Worm (Caenorhabditis elegans) whole organism, young adult: ENCODE data around the gene cutl-27.

Experiments used
- B0019.2 ChIP-seq: fragments of 200-800 bp; sonication (Bioruptor generic); conservative IDR thresholded peaks from 2 replicates; pipeline ENCODE4 v1.3.6; 2022; ENCODE audit warnings: missing genetic modification reagents, missing genetic modification characterization, missing compliant biosample characterization
- B0035.1 ChIP-seq: sonication (generic microtip); optimal IDR thresholded peaks from 2 replicates; lab custom pipeline; 2016; ENCODE audit warnings: missing genetic modification characterization, mild to moderate bottlenecking, missing compliant biosample characterization, missing genotype, missing genetic modification reagents
- D2030.7 ChIP-seq: fragments of 200-800 bp; sonication (Bioruptor generic); IDR thresholded peaks from 2 replicates; pipeline ENCODE4 v1.3.6; 2022; ENCODE audit warnings: missing genetic modification reagents, missing genetic modification characterization, missing compliant biosample characterization
- F22D6.2 ChIP-seq: sonication (generic microtip); optimal IDR thresholded peaks from 2 replicates; lab custom pipeline; 2016; ENCODE audit warnings: mild to moderate bottlenecking, missing genetic modification characterization, missing compliant biosample characterization
- F33H1.4 ChIP-seq: fragments of 200-800 bp; sonication (Bioruptor generic); IDR thresholded peaks from 2 replicates; pipeline ENCODE4 v1.3.6; 2022; ENCODE audit warnings: missing genetic modification reagents, missing genetic modification characterization, missing compliant biosample characterization
- F37B4.10 ChIP-seq: fragments of 200-800 bp; sonication (Bioruptor generic); IDR thresholded peaks from 2 replicates; pipeline ENCODE4 v1.3.6; 2022; ENCODE audit warnings: missing genetic modification characterization, missing compliant biosample characterization
- F57A8.1 ChIP-seq: fragments of 200-800 bp; sonication (Bioruptor generic); optimal IDR thresholded peaks from 2 replicates; lab custom pipeline; 2018; ENCODE audit warnings: mild to moderate bottlenecking, missing genetic modification characterization, moderate library complexity, missing compliant biosample characterization
- K11D2.4 ChIP-seq: fragments of 200-800 bp; sonication (Bioruptor generic); IDR thresholded peaks from 2 replicates; pipeline ENCODE4 v1.3.6; 2022; ENCODE audit warnings: missing genetic modification reagents, missing genetic modification characterization, missing compliant biosample characterization
- T26A5.8 ChIP-seq: sonication (generic microtip); optimal IDR thresholded peaks from 2 replicates; lab custom pipeline; 2016; ENCODE audit warnings: missing genetic modification characterization, missing compliant biosample characterization
- Y79H2A.3 ChIP-seq: fragments of 200-800 bp; sonication (Bioruptor generic); conservative IDR thresholded peaks from 2 replicates; pipeline ENCODE4 v1.3.6; 2022; ENCODE audit warnings: missing genetic modification reagents, missing genetic modification characterization, missing compliant biosample characterization
- atf-7 ChIP-seq: sonication (generic microtip); optimal IDR thresholded peaks from 2 replicates; lab custom pipeline; 2017; ENCODE audit warnings: mild to moderate bottlenecking, missing genetic modification characterization, missing compliant biosample characterization
- attf-5 ChIP-seq: fragments of 200-800 bp; sonication (Bioruptor generic); optimal IDR thresholded peaks from 2 replicates; lab custom pipeline; 2018; ENCODE audit warnings: mild to moderate bottlenecking, missing genetic modification characterization, missing compliant biosample characterization
- attf-6 ChIP-seq: fragments of 200-800 bp; sonication (Bioruptor generic); IDR thresholded peaks from 2 replicates; pipeline ENCODE4 v1.3.6; 2022; ENCODE audit warnings: missing genetic modification reagents, missing genetic modification characterization, missing compliant biosample characterization
- bed-2 ChIP-seq: fragments of 200-800 bp; sonication (Bioruptor generic); IDR thresholded peaks from 2 replicates; pipeline ENCODE4 v1.3.6; 2022; ENCODE audit warnings: missing genetic modification reagents, missing genetic modification characterization, missing compliant biosample characterization
- ceh-79 ChIP-seq: sonication (generic microtip); optimal IDR thresholded peaks from 2 replicates; lab custom pipeline; 2017; ENCODE audit warnings: mild to moderate bottlenecking, missing genetic modification characterization, missing compliant biosample characterization
- ceh-91 ChIP-seq: fragments of 200-800 bp; sonication (Bioruptor generic); IDR thresholded peaks from 2 replicates; pipeline ENCODE4 v1.3.6; 2022; ENCODE audit warnings: missing genetic modification reagents, missing genetic modification characterization, missing compliant biosample characterization
- die-1 ChIP-seq: sonication (generic microtip); optimal IDR thresholded peaks from 2 replicates; lab custom pipeline; 2016; ENCODE audit warnings: missing genotype, mild to moderate bottlenecking, missing genetic modification characterization, missing compliant biosample characterization
- dpff-1 ChIP-seq: sonication (generic microtip); optimal IDR thresholded peaks from 2 replicates; lab custom pipeline; 2017; ENCODE audit warnings: mild to moderate bottlenecking, missing genetic modification characterization, missing compliant biosample characterization
- egrh-3 ChIP-seq: fragments of 200-800 bp; sonication (Bioruptor generic); IDR thresholded peaks from 2 replicates; pipeline ENCODE4 v1.3.6; 2022; ENCODE audit warnings: missing genetic modification reagents, missing genetic modification characterization, missing compliant biosample characterization
- ekl-4 ChIP-seq: fragments of 200-800 bp; sonication (Bioruptor generic); IDR thresholded peaks from 2 replicates; pipeline ENCODE4 v1.3.6; 2022; ENCODE audit warnings: missing genetic modification reagents, missing genetic modification characterization, missing compliant biosample characterization
- ets-4 ChIP-seq: fragments of 200-800 bp; sonication (Bioruptor generic); optimal IDR thresholded peaks from 2 replicates; lab custom pipeline; 2018; ENCODE audit warnings: mild to moderate bottlenecking, missing genetic modification characterization, missing compliant biosample characterization
- hlh-12 ChIP-seq: sonication (generic microtip); optimal IDR thresholded peaks from 2 replicates; lab custom pipeline; 2016; ENCODE audit warnings: missing genetic modification characterization, missing compliant biosample characterization
- hlh-26 ChIP-seq: fragments of 200-800 bp; sonication (Bioruptor generic); conservative IDR thresholded peaks from 2 replicates; pipeline ENCODE4 v1.3.6; 2022; ENCODE audit warnings: missing genetic modification reagents, missing genetic modification characterization, missing compliant biosample characterization
- hmg-1.2 ChIP-seq: fragments of 200-800 bp; sonication (Bioruptor generic); IDR thresholded peaks from 2 replicates; pipeline ENCODE4 v1.3.6; 2022; ENCODE audit warnings: missing genetic modification reagents, missing genetic modification characterization, missing compliant biosample characterization
- let-526 ChIP-seq: fragments of 200-800 bp; sonication (Bioruptor generic); IDR thresholded peaks from 2 replicates; pipeline ENCODE4 v1.3.6; 2022; ENCODE audit warnings: missing genetic modification reagents, missing genetic modification characterization, missing compliant biosample characterization
- let-607 ChIP-seq, 2 experiments: fragments of 200-800 bp in 1 of 2; sonication (Bioruptor generic) in 1 of 2; sonication (generic microtip) in 1 of 2; optimal IDR thresholded peaks; 2 replicates each; lab custom pipeline; 2016 to 2018; ENCODE audit warnings: mild to moderate bottlenecking in 2 of 2, missing compliant biosample characterization in 2 of 2, missing genetic modification characterization in 2 of 2, moderate library complexity in 2 of 2, missing genotype in 1 of 2
- lin-26 ChIP-seq: fragments of 200-800 bp; sonication (Bioruptor generic); IDR thresholded peaks from 2 replicates; pipeline ENCODE4 v1.3.6; 2022; ENCODE audit warnings: missing genetic modification reagents, missing genetic modification characterization, missing compliant biosample characterization
- lin-35 ChIP-seq, 3 experiments: fragments of 150-350 bp in 2 of 3; sonication (generic microtip) in 1 of 3; optimal IDR thresholded peaks; 2 replicates each; lab custom pipeline; 2014 to 2018; ENCODE audit warnings: missing biosample characterization in 3 of 3, missing genetic modification characterization in 3 of 3, missing genetic modification reagents in 3 of 3
- lin-40 ChIP-seq: sonication (generic microtip); optimal IDR thresholded peaks from 2 replicates; lab custom pipeline; 2016; ENCODE audit warnings: missing genetic modification characterization, mild to moderate bottlenecking, missing compliant biosample characterization, missing genotype, missing genetic modification reagents
- lsy-27 ChIP-seq: sonication (generic microtip); optimal IDR thresholded peaks from 2 replicates; lab custom pipeline; 2017; ENCODE audit warnings: missing genetic modification characterization, mild to moderate bottlenecking, missing compliant biosample characterization, antibody characterized with exemption, missing genotype, borderline replicate concordance; ENCODE audit not compliant: insufficient read depth
- madf-3 ChIP-seq: fragments of 200-800 bp; sonication (Bioruptor generic); IDR thresholded peaks from 2 replicates; pipeline ENCODE4 v1.3.6; 2022; ENCODE audit warnings: missing genetic modification reagents, missing genetic modification characterization, missing compliant biosample characterization
- mcd-1 ChIP-seq: fragments of 200-800 bp; sonication (Bioruptor generic); IDR thresholded peaks from 2 replicates; pipeline ENCODE4 v1.3.6; 2022; ENCODE audit warnings: missing genetic modification reagents, missing genetic modification characterization, missing compliant biosample characterization
- nfya-2 ChIP-seq: fragments of 200-800 bp; sonication (Bioruptor generic); IDR thresholded peaks from 2 replicates; pipeline ENCODE4 v1.3.6; 2022; ENCODE audit warnings: missing genetic modification reagents, missing genetic modification characterization, missing compliant biosample characterization
- nfyb-1 ChIP-seq: fragments of 200-800 bp; sonication (Bioruptor generic); IDR thresholded peaks from 2 replicates; pipeline ENCODE4 v1.3.6; 2022; ENCODE audit warnings: missing genetic modification reagents, missing genetic modification characterization, missing compliant biosample characterization
- nhr-120 ChIP-seq: fragments of 200-800 bp; sonication (Bioruptor generic); IDR thresholded peaks from 2 replicates; pipeline ENCODE4 v1.3.6; 2022; ENCODE audit warnings: missing genetic modification characterization, missing compliant biosample characterization
- nhr-179 ChIP-seq: sonication (generic microtip); optimal IDR thresholded peaks from 2 replicates; lab custom pipeline; 2016; ENCODE audit warnings: mild to moderate bottlenecking, missing genetic modification characterization, missing compliant biosample characterization
- sdz-38 ChIP-seq: sonication (generic microtip); optimal IDR thresholded peaks from 2 replicates; lab custom pipeline; 2016; ENCODE audit warnings: missing genotype, missing genetic modification characterization, missing compliant biosample characterization
- snpc-1.1 ChIP-seq: sonication (generic microtip); optimal IDR thresholded peaks from 2 replicates; lab custom pipeline; 2017; ENCODE audit warnings: missing genetic modification characterization, mild to moderate bottlenecking, missing compliant biosample characterization, antibody characterized with exemption, moderate library complexity, missing genotype, missing genetic modification reagents; ENCODE audit not compliant: insufficient read depth
- snpc-3.4 ChIP-seq: sonication (generic microtip); optimal IDR thresholded peaks from 2 replicates; lab custom pipeline; 2017; ENCODE audit warnings: missing genetic modification characterization, mild to moderate bottlenecking, missing compliant biosample characterization, antibody characterized with exemption, moderate library complexity, missing genotype, missing genetic modification reagents
- somi-1 ChIP-seq: fragments of 200-800 bp; sonication (Bioruptor generic); optimal IDR thresholded peaks from 2 replicates; lab custom pipeline; 2018; ENCODE audit warnings: mild to moderate bottlenecking, missing genetic modification characterization, missing compliant biosample characterization
- sptf-2 ChIP-seq: fragments of 200-800 bp; sonication (Bioruptor generic); optimal IDR thresholded peaks from 2 replicates; lab custom pipeline; 2018; ENCODE audit warnings: mild to moderate bottlenecking, missing genetic modification characterization, missing compliant biosample characterization
- tbp1 ChIP-seq: fragments of 200-800 bp; sonication (Bioruptor generic); optimal IDR thresholded peaks from 2 replicates; lab custom pipeline; 2018; ENCODE audit warnings: mild to moderate bottlenecking, missing genetic modification characterization, missing compliant biosample characterization
- tlf-1 ChIP-seq: fragments of 200-800 bp; sonication (Bioruptor generic); optimal IDR thresholded peaks from 2 replicates; lab custom pipeline; 2018; ENCODE audit warnings: mild to moderate bottlenecking, missing genetic modification characterization, missing compliant biosample characterization
- unc-62 ChIP-seq: fragments of 150-350 bp; optimal IDR thresholded peaks from 2 replicates; lab custom pipeline; 2014; ENCODE audit warnings: missing biosample characterization, missing genetic modification reagents, missing genetic modification characterization
- zfh-2 ChIP-seq: fragments of 200-800 bp; sonication (Bioruptor generic); conservative IDR thresholded peaks from 2 replicates; pipeline ENCODE4 v1.3.6; 2022; ENCODE audit warnings: missing genetic modification reagents, missing genetic modification characterization, missing compliant biosample characterization
- ztf-26 ChIP-seq: sonication (generic microtip); optimal IDR thresholded peaks from 2 replicates; lab custom pipeline; 2017; ENCODE audit warnings: missing genetic modification characterization, missing compliant biosample characterization
- ztf-28 ChIP-seq: fragments of 200-800 bp; sonication (Bioruptor generic); IDR thresholded peaks from 2 replicates; pipeline ENCODE4 v1.3.6; 2022; ENCODE audit warnings: missing genetic modification reagents, missing genetic modification characterization, missing compliant biosample characterization
- ztf-3 ChIP-seq: fragments of 200-800 bp; sonication (Bioruptor generic); optimal IDR thresholded peaks from 2 replicates; lab custom pipeline; 2018; ENCODE audit warnings: mild to moderate bottlenecking, missing genetic modification characterization, missing compliant biosample characterization

cutl-27 gene

ce11 chrIV:11859995-11860605 lies 18.2 kb upstream of the cutl-27 start, which contains the start of gene mob-1 (continued):
- TF ChIP-seq ceh-91 (GFP tag; lab: Robert Waterston, UW), result no peak
- no peak for TF ChIP-seq hlh-12 (tag; lab: Kevin White, UChicago)
- TF ChIP-seq zfh-2, result no peak
- TF ChIP-seq nhr-179 (tag; lab: Kevin White, UChicago), result no peak
- TF ChIP-seq ztf-3 (GFP tag; lab: Kevin White, UChicago), result no peak
- peak; percentile 7 for TF ChIP-seq B0035.1 (tag; lab: Kevin White, UChicago)
- peak; percentile 59; the same call in 1 of the 2 replicates for TF ChIP-seq attf-6
- no peak for TF ChIP-seq dpff-1 (tag; lab: Kevin White, UChicago)
- TF ChIP-seq T26A5.8 (tag; lab: Kevin White, UChicago), result no peak
- no peak for TF ChIP-seq sptf-2 (GFP tag; lab: Kevin White, UChicago)
- TF ChIP-seq atf-7, result no peak
- no peak for TF ChIP-seq sdz-38 (tag; lab: Kevin White, UChicago)
- TF ChIP-seq Y79H2A.3 (GFP tag; lab: Robert Waterston, UW), result no peak
- TF ChIP-seq tbp1 (GFP tag; lab: Kevin White, UChicago), result no peak
- TF ChIP-seq hmg-1.2 (GFP tag; lab: Robert Waterston, UW), result peak; percentile 28; the same call in 1 of the 2 replicates
- no peak for TF ChIP-seq let-607 (tag; optimal IDR thresholded peaks at IDR 0.05; lab: Kevin White, UChicago)
- TF ChIP-seq snpc-1.1 (tag; lab: Kevin White, UChicago), result no peak
- no peak for TF ChIP-seq F37B4.10
- no peak for TF ChIP-seq madf-3 (GFP tag; lab: Robert Waterston, UW)
- no peak for TF ChIP-seq ekl-4
- TF ChIP-seq ztf-28, result no peak
- no peak for TF ChIP-seq bed-2 (GFP tag; lab: Robert Waterston, UW)
- no peak for TF ChIP-seq unc-62 (GFP tag; lab: Kevin White, UChicago)
- TF ChIP-seq K11D2.4 (GFP tag; lab: Robert Waterston, UW), result no peak
- TF ChIP-seq D2030.7, result no peak
- peak; percentile 47 for TF ChIP-seq mcd-1 (GFP tag; lab: Robert Waterston, UW)
- peak; percentile 27 for TF ChIP-seq attf-5 (GFP tag; lab: Kevin White, UChicago)
- no peak for TF ChIP-seq nfya-2 (GFP tag; lab: Robert Waterston, UW)
- TF ChIP-seq ztf-26 (tag; lab: Kevin White, UChicago), result no peak
- no peak for TF ChIP-seq lsy-27
- TF ChIP-seq ets-4 (GFP tag; lab: Kevin White, UChicago), result no peak
- TF ChIP-seq let-526, result no peak
- TF ChIP-seq B0019.2 (GFP tag; lab: Robert Waterston, UW), result no peak
- no peak for TF ChIP-seq tlf-1 (GFP tag; lab: Kevin White, UChicago)
- peak; percentile 47; the same call in 1 of the 2 replicates for TF ChIP-seq nfyb-1 (GFP tag; lab: Robert Waterston, UW)
- no peak for TF ChIP-seq somi-1 (GFP tag; lab: Kevin White, UChicago)
- no peak for TF ChIP-seq snpc-3.4
- no peak for TF ChIP-seq ceh-79
- TF ChIP-seq egrh-3 (GFP tag; lab: Robert Waterston, UW), result no peak
- peak; percentile 20; the same call in 1 of the 2 replicates for TF ChIP-seq nhr-120 (GFP tag; lab: Robert Waterston, UW)
- no peak for TF ChIP-seq hlh-26 (GFP tag; lab: Robert Waterston, UW)
- TF ChIP-seq lin-40 (tag; lab: Kevin White, UChicago), result no peak
- TF ChIP-seq lin-26 (GFP tag; lab: Robert Waterston, UW), result peak; percentile 80
- no peak; the same call in 1 of the 2 replicates for TF ChIP-seq F33H1.4 (GFP tag; lab: Robert Waterston, UW)
- no peak for TF ChIP-seq F57A8.1 (GFP tag; lab: Kevin White, UChicago)
- no peak for TF ChIP-seq die-1
- no peak for TF ChIP-seq F22D6.2
- no peak for TF ChIP-seq lin-35 (GFP tag; optimal IDR thresholded peaks at IDR 0.05; lab: Kevin White, UChicago)
